Worm (Caenorhabditis elegans): Measurements from ENCODE around the gene panl-3.

The panl-3 gene

DNA sequence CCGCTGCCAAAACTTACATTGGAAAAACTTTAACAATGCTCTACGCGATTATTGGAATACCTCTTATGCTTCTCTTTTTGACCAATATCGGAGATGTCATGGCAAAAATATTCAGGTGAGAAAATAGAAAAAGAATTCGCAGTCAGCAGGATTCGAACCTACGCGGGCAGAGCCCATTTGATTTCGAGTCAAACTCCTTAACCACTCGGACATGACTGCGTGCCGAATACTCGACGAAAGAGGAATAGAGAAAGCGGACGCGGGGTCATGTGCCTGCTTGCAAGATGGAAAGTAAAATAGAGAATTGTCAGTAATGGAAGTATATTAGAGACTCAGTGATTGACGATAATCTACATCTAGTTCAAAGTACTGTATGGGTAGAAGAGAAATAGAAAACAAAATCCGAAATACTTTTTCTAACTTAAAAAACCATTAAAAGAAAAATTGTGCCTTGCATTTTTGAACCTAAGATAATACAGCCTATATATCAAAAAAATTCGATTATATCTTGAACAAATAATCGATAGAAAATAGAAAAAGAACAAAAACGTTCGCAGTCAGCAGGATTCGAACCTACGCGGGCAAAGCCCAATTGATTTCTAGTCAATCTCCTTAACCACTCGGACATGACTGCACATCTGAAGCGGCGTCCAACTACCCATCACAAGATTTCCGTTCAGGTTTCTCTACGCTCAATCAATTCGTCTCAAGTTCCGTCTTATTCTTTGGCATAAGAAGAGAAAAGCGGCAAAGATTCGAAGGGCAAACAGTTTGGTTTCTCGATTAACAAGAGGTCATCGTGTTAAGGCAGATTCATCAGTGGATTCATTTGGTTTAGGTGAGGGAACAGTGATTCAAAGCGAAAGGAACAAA is 42.9 kb downstream of the panl-3 start (continued):
- TF ChIP-seq jun-1 (tag; optimal IDR thresholded peaks at IDR 0.05) (no peak), spr-3 (GFP tag; optimal IDR thresholded peaks at IDR 0.05) (peak; percentile 8), R02D3.7 (tag; optimal IDR thresholded peaks at IDR 0.05) (no peak), ZK337.2 (GFP tag; IDR thresholded peaks at IDR 0.05) (peak; percentile 85), D1046.2 (GFP tag; IDR thresholded peaks at IDR 0.05) (no peak), dve-1 (tag; optimal IDR thresholded peaks at IDR 0.05; ENCODE audit: insufficient read depth) (peak; percentile 17), sdz-12 (GFP tag; optimal IDR thresholded peaks at IDR 0.05) (peak; percentile 39), zfp-2 (tag; optimal IDR thresholded peaks at IDR 0.05) (no peak), duxl-1 (tag; optimal IDR thresholded peaks at IDR 0.05; ENCODE audit: poor library complexity) (peak; percentile 45), lim-7 (GFP tag; IDR thresholded peaks at IDR 0.05) (peak; percentile 96), lin-1 (GFP tag; IDR thresholded peaks at IDR 0.05) (peak; percentile 67), pqm-1 (tag; optimal IDR thresholded peaks at IDR 0.05) (no peak), egl-43 (GFP tag; IDR thresholded peaks at IDR 0.05) (peak; percentile 94), dmd-8 (GFP tag; IDR thresholded peaks at IDR 0.05) (peak; percentile 97), hlh-30 (tag; optimal IDR thresholded peaks at IDR 0.05; ENCODE audit: insufficient read depth) (peak; percentile 71), nhr-102 (tag; optimal IDR thresholded peaks at IDR 0.05) (peak; percentile 17), nhr-76 (tag; optimal IDR thresholded peaks at IDR 0.05) (no peak), nhr-42 (GFP tag; IDR thresholded peaks at IDR 0.05) (peak; percentile 67; the same call in 1 of the 2 replicates), hmg-1.1 (GFP tag; IDR thresholded peaks at IDR 0.05) (peak; percentile 85), T20F7.1 (GFP tag; optimal IDR thresholded peaks at IDR 0.05) (peak; percentile 37), unc-62 (GFP tag; optimal IDR thresholded peaks at IDR 0.05 in 1 of 2) (peak in 1 of 2 experiments; percentile 96), unc-62 (tag; optimal IDR thresholded peaks at IDR 0.05) (no peak), Y75B8A.6 (GFP tag; IDR thresholded peaks at IDR 0.05) (no peak), F26F4.8 (GFP tag; conservative IDR thresholded peaks at IDR 0.05) (peak; percentile 64; the same call in 1 of the 2 replicates), F10B5.3 (tag; optimal IDR thresholded peaks at IDR 0.05) (no peak), ceh-20 (GFP tag; IDR thresholded peaks at IDR 0.05) (peak; percentile 81), lin-13 (GFP tag; optimal IDR thresholded peaks at IDR 0.05) (peak; percentile 60), daf-16 (GFP tag; optimal IDR thresholded peaks at IDR 0.05) (peak in 1 of 2 experiments; percentile 18), daf-16 (tag; optimal IDR thresholded peaks at IDR 0.05) (peak; percentile 40), unc-39 (tag; optimal IDR thresholded peaks at IDR 0.05) (no peak), lin-29 (GFP tag; IDR thresholded peaks at IDR 0.05) (no peak), aly-2 (tag; optimal IDR thresholded peaks at IDR 0.05) (no peak), Y48G9A.11 (GFP tag; IDR thresholded peaks at IDR 0.05) (peak; percentile 65; the same call in 1 of the 2 replicates), ceh-28 (tag; optimal IDR thresholded peaks at IDR 0.05) (no peak), spr-1 (tag; optimal IDR thresholded peaks at IDR 0.05) (no peak), ama-1 (optimal IDR thresholded peaks at IDR 0.05) (no peak), tra-1 (GFP tag; IDR thresholded peaks at IDR 0.05) (peak; percentile 84), nhr-77 (tag; optimal IDR thresholded peaks at IDR 0.05) (peak; percentile 4), zfp-3 (GFP tag; conservative IDR thresholded peaks at IDR 0.05) (peak; percentile 71), dmd-6 (GFP tag; IDR thresholded peaks at IDR 0.05) (peak; percentile 71), fos-1 (tag; optimal IDR thresholded peaks at IDR 0.05) (no peak), ceh-32 (tag; optimal IDR thresholded peaks at IDR 0.05; ENCODE audit: poor library complexity) (no peak), mxl-2 (GFP tag; conservative IDR thresholded peaks at IDR 0.05) (peak; percentile 75; the same call in 1 of the 2 replicates), zip-2 (tag; optimal IDR thresholded peaks at IDR 0.05) (peak; percentile 5), saeg-2 (GFP tag; IDR thresholded peaks at IDR 0.05) (peak; percentile 60; the same call in 1 of the 2 replicates), daf-19 (GFP tag; conservative IDR thresholded peaks at IDR 0.05) (0 out of 2 replicates have a peak, but pooled peaks have one; percentile 35), nhr-111 (GFP tag; optimal IDR thresholded peaks at IDR 0.05) (peak; percentile 48), rbr-2 (tag; optimal IDR thresholded peaks at IDR 0.05) (peak; percentile 73), php-3 (GFP tag; IDR thresholded peaks at IDR 0.05) (peak; percentile 73), attf-4 (tag; optimal IDR thresholded peaks at IDR 0.05) (no peak)
